Worm (Caenorhabditis elegans) whole organism, midembryonic: Measurements from ENCODE around the gene C01G12.13.

Experiments
- med-1 ChIP-seq: sonication (generic microtip); optimal IDR thresholded peaks from 2 replicates; lab custom pipeline; 2017; ENCODE audit warnings: missing genetic modification characterization, mild to moderate bottlenecking, missing compliant biosample characterization, antibody characterized with exemption, missing genetic modification reagents; ENCODE audit not compliant: insufficient read depth
- ref-1 ChIP-seq: fragments of 200-800 bp; sonication (Bioruptor generic); conservative IDR thresholded peaks from 2 replicates; pipeline ENCODE4 v1.3.6; 2022; ENCODE audit warnings: missing genetic modification reagents, missing genetic modification characterization, missing compliant biosample characterization

DNA sequence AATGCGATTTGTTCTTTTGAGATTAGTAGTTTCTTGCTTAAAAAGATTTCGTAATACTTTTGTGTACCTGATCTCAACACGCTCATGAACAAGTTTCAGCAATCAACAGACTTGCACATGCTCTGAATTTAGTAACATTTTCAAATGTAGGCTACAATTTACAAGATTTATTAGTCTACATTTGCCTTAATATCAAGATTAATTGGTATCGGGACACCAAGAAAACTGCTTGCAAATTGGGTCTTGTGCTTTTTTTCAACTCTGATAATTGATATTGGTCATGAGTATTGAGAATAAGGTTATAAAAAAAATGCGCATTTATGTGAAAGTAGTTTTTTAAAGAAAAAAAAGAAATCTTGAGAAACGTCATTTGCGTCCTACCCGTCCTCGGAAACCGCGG is 16.1 kb downstream of the C01G12.13 start:
- TF ChIP-seq ref-1 (GFP tag; lab: Robert Waterston, UW), result no peak
- TF ChIP-seq med-1 (GFP tag; lab: Kevin White, UChicago), result no peak
